Worm (Caenorhabditis elegans): ENCODE data around the gene dpf-4.

- TF ChIP-seq aly-2 (tag; optimal IDR thresholded peaks at IDR 0.05) (no peak), mdl-1 (tag; optimal IDR thresholded peaks at IDR 0.05) (no peak), fkh-10 (GFP tag; optimal IDR thresholded peaks at IDR 0.05) (no peak)
Measured at ce11 chrIII:5900709-5901108, 41.6 kb downstream of the dpf-4 start.

Data from whole organism, L4 larva.